Fruit fly (Drosophila melanogaster) S2 (cell line): ENCODE measurements around the gene CG14054.

ENCODE experiments used
- CG8478 ChIP-seq: fragments of >200 bp; optimal IDR thresholded peaks from 2 replicates; lab custom pipeline; 2018
- CTCF ChIP-seq, 2 experiments: fragments of >200 bp; optimal IDR thresholded peaks; 2 replicates each; lab custom pipeline; 2018

dm6 chrX:2066259-2066658, at the start of gene CG14054:
- TF ChIP-seq CTCF (optimal IDR thresholded peaks at IDR 0.05; lab: Kevin White, UChicago) (no peak), CG8478 (lab: Kevin White, UChicago) (no peak)
